Worm (Caenorhabditis elegans) whole organism, late embryonic: Measurements from ENCODE around the gene C29E4.17.

ENCODE experiments used
- ceh-24 ChIP-seq: sonication (generic microtip); optimal IDR thresholded peaks from 2 replicates; lab custom pipeline; 2016; ENCODE audit warnings: mild to moderate bottlenecking, missing genetic modification characterization, missing compliant biosample characterization
- dmd-4 ChIP-seq: sonication (generic microtip); optimal IDR thresholded peaks from 2 replicates; lab custom pipeline; 2016; ENCODE audit warnings: borderline replicate concordance, missing genetic modification characterization, missing compliant biosample characterization
- ets-4 ChIP-seq: sonication (generic microtip); optimal IDR thresholded peaks from 2 replicates; lab custom pipeline; 2016; ENCODE audit warnings: missing genetic modification characterization, missing compliant biosample characterization
- fkh-10 ChIP-seq: fragments of 150-350 bp; optimal IDR thresholded peaks from 2 replicates; lab custom pipeline; 2014; ENCODE audit warnings: missing biosample characterization, missing genetic modification reagents, missing genetic modification characterization
- hlh-13 ChIP-seq: fragments of 200-800 bp; sonication (Bioruptor generic); optimal IDR thresholded peaks from 2 replicates; lab custom pipeline; 2018; ENCODE audit warnings: mild to moderate bottlenecking, missing genetic modification characterization, missing compliant biosample characterization
- pqm-1 ChIP-seq: sonication (generic microtip); optimal IDR thresholded peaks from 2 replicates; lab custom pipeline; 2016; ENCODE audit warnings: missing genetic modification characterization, missing compliant biosample characterization
- pros-1 ChIP-seq: fragments of 150-350 bp; optimal IDR thresholded peaks from 2 replicates; lab custom pipeline; 2014; ENCODE audit warnings: missing biosample characterization, missing genetic modification reagents, missing genetic modification characterization
- sox-4 ChIP-seq: sonication (generic microtip); optimal IDR thresholded peaks from 2 replicates; lab custom pipeline; 2017; ENCODE audit warnings: mild to moderate bottlenecking, missing genetic modification characterization, inconsistent platforms, missing compliant biosample characterization
- tbx-7 ChIP-seq: sonication (generic microtip); optimal IDR thresholded peaks from 2 replicates; lab custom pipeline; 2016; ENCODE audit warnings: missing genotype, missing genetic modification characterization, missing compliant biosample characterization
- unc-86 ChIP-seq: sonication (generic microtip); optimal IDR thresholded peaks from 2 replicates; lab custom pipeline; 2016; ENCODE audit warnings: missing genetic modification characterization, missing compliant biosample characterization

- TF ChIP-seq ets-4 (tag; lab: Kevin White, UChicago) (no peak), tbx-7 (no peak), unc-86 (tag; lab: Kevin White, UChicago) (no peak), pros-1 (tag; lab: Kevin White, UChicago) (no peak), dmd-4 (no peak), fkh-10 (GFP tag; lab: Kevin White, UChicago) (no peak), ceh-24 (tag; lab: Kevin White, UChicago) (no peak), sox-4 (no peak), pqm-1 (no peak), hlh-13 (GFP tag; lab: Kevin White, UChicago) (no peak)
Measured at ce11 chrIII:7919823-7920222, 2.5 kb upstream of the C29E4.17 start, which contains the start of gene C29E4.14.
